Worm (Caenorhabditis elegans): Measurements from ENCODE around the gene F17H10.4.

The F17H10.4 gene

DNA sequence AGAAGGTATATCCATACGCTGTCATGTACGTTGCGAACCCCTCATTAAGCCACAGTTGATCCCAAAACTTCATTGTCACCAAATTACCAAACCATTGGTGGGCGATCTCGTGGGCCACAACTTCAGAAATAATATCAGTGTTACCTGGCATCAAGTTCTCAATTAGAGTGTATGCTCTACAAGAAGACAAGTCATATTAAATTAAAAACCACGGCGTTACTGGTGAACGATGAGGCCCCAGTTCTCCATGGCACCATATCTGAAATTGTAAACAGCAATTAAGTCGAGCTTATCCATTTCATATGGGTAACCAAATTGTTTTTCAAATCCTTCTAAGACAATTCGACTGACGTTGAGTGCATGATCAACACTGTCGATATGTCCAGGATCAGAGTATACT lies 23.5 kb downstream of the F17H10.4 start:
- TF ChIP-seq B0035.1 (tag; optimal IDR thresholded peaks at IDR 0.05) (no peak), madf-3 (GFP tag; IDR thresholded peaks at IDR 0.05) (no peak), attf-3 (GFP tag; conservative IDR thresholded peaks at IDR 0.05) (no peak), mes-4 (tag; optimal IDR thresholded peaks at IDR 0.05) (no peak), dox-1 (GFP tag; IDR thresholded peaks at IDR 0.05) (no peak), ets-4 (GFP tag; optimal IDR thresholded peaks at IDR 0.05) (no peak), nfya-1 (tag; optimal IDR thresholded peaks at IDR 0.05; ENCODE audit: borderline replicate concordance, insufficient read depth) (no peak), aptf-2 (GFP tag; conservative IDR thresholded peaks at IDR 0.05) (no peak), nhr-90 (tag; optimal IDR thresholded peaks at IDR 0.05) (no peak), let-526 (GFP tag; IDR thresholded peaks at IDR 0.05) (no peak)

ce11 chrX:13100410-13100809 lies 25.9 kb downstream of the F17H10.4 start, which contains the start of gene R03G8.6:
R03G8.6 (minus strand) TSS chrX:13100510.
- TF ChIP-seq lag-1 (GFP tag; IDR thresholded peaks at IDR 0.05) (no peak), K11D2.4 (GFP tag; IDR thresholded peaks at IDR 0.05) (no peak), ztf-18 (tag; optimal IDR thresholded peaks at IDR 0.05) (no peak), hlh-26 (GFP tag; conservative IDR thresholded peaks at IDR 0.05) (no peak), athp-1 (tag; optimal IDR thresholded peaks at IDR 0.05) (no peak), attf-5 (GFP tag; optimal IDR thresholded peaks at IDR 0.05) (no peak), sdz-38 (tag; optimal IDR thresholded peaks at IDR 0.05) (no peak), nhr-90 (tag; optimal IDR thresholded peaks at IDR 0.05) (no peak), ceh-91 (GFP tag; IDR thresholded peaks at IDR 0.05) (no peak), attf-3 (GFP tag; conservative IDR thresholded peaks at IDR 0.05) (no peak), ama-1 (optimal IDR thresholded peaks at IDR 0.05) (no peak), ama-1 (GFP tag; optimal IDR thresholded peaks at IDR 0.05) (no peak), gei-17 (GFP tag; optimal IDR thresholded peaks at IDR 0.05) (no peak), egl-44 (GFP tag; IDR thresholded peaks at IDR 0.05) (no peak), sea-2 (GFP tag; IDR thresholded peaks at IDR 0.05) (no peak), F57A8.1 (GFP tag; optimal IDR thresholded peaks at IDR 0.05) (no peak), unc-130 (GFP tag; optimal IDR thresholded peaks at IDR 0.05) (no peak)

- TF ChIP-seq hlh-26 (GFP tag; conservative IDR thresholded peaks at IDR 0.05), result no peak
- TF ChIP-seq F55B11.4 (tag; optimal IDR thresholded peaks at IDR 0.05; ENCODE audit: borderline replicate concordance, insufficient read depth), result no peak
- no peak for TF ChIP-seq rec-8 (tag; optimal IDR thresholded peaks at IDR 0.05)
- no peak for TF ChIP-seq ZK185.1 (tag; optimal IDR thresholded peaks at IDR 0.05; ENCODE audit: poor library complexity, severe bottlenecking)
These were observed 35.1 kb downstream of the F17H10.4 start for ce11 chrX:13091199-13091598.

DNA sequence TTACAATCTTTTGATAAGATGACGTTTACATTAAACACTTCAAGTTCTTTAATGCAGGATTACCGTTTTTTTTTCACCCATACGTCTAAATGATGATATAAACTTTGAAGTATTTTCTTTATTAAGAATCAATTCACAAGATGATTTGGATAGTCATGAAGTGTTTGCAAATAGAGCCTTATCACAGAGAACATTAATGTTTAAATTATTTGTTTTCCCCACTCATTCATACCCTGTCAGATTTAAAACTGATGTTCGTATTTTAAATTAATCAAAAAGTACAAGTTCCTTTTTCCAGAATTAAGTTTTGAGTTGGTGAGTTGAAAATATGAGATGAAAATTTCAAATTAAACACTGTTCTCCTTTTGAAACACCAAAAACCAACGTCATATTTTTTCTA lies 35.7 kb downstream of the F17H10.4 start, which contains the start of gene R03G8.3:
R03G8.3 (plus strand) TSS at position 301 of the 400 bp plus-strand sequence.
- TF ChIP-seq nhr-80 (tag; optimal IDR thresholded peaks at IDR 0.05) (no peak), Y53F4B.3 (GFP tag; IDR thresholded peaks at IDR 0.05) (no peak), nhr-120 (GFP tag; IDR thresholded peaks at IDR 0.05) (no peak), chd-7 (tag; optimal IDR thresholded peaks at IDR 0.05) (no peak), hsf-1 (GFP tag; IDR thresholded peaks at IDR 0.05) (no peak), atf-7 (tag; optimal IDR thresholded peaks at IDR 0.05) (no peak), dpl-1 (GFP tag; optimal IDR thresholded peaks at IDR 0.05) (no peak), ceh-100 (GFP tag; IDR thresholded peaks at IDR 0.05) (no peak), madf-6 (GFP tag; IDR thresholded peaks at IDR 0.05) (no peak), Y79H2A.3 (GFP tag; conservative IDR thresholded peaks at IDR 0.05) (no peak), ztf-22 (GFP tag; optimal IDR thresholded peaks at IDR 0.05) (no peak)
